Worm (Caenorhabditis elegans): ENCODE results near the gene npl-4.1.

The npl-4.1 gene

DNA sequence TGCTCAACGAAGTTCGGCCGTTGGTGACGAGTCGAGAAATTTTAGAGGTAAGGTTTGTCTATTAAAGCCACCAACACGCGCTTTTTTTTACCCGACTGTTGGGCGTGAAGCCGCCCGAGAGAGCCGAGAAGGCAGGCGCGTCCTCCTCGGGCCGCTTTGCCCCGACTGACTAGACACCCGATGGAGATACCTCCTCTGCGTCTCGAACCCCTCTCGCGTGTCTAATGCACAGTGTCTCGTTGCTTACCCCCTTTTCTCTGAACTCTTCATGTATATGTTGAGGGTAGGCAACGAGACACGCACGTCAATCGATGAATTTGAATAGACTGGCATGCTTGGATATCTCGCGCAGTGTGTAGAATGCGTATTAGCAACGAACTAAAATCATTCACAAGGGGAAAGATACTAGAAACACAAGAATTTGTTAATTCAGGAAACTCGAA lies 30.6 kb downstream of the npl-4.1 start:
- peak; percentile 89 for TF ChIP-seq lin-29 (GFP tag; IDR thresholded peaks at IDR 0.05)
- TF ChIP-seq nhr-25 (tag; optimal IDR thresholded peaks at IDR 0.05; ENCODE audit: borderline replicate concordance, insufficient read depth) = peak; percentile 2
- TF ChIP-seq dmd-8 (GFP tag; IDR thresholded peaks at IDR 0.05) = peak; percentile 98
- peak; percentile 98 for TF ChIP-seq zfp-3 (GFP tag; conservative IDR thresholded peaks at IDR 0.05)
- TF ChIP-seq nhr-237 (tag; optimal IDR thresholded peaks at IDR 0.05) = peak; percentile 42
- peak; percentile 9 for TF ChIP-seq ztf-7 (tag; optimal IDR thresholded peaks at IDR 0.05)
- TF ChIP-seq hmg-1.1 (GFP tag; IDR thresholded peaks at IDR 0.05) = peak; percentile 97
- TF ChIP-seq snpc-1.2 (GFP tag; IDR thresholded peaks at IDR 0.05) = peak; percentile 94
- TF ChIP-seq aly-2 (tag; optimal IDR thresholded peaks at IDR 0.05) = no peak
- TF ChIP-seq fkh-10 (GFP tag; optimal IDR thresholded peaks at IDR 0.05) = peak; percentile 85
- no peak for TF ChIP-seq fos-1 (tag; optimal IDR thresholded peaks at IDR 0.05)
- TF ChIP-seq ceh-82 (tag; optimal IDR thresholded peaks at IDR 0.05) = no peak
- TF ChIP-seq Y105C5A.15 (GFP tag; IDR thresholded peaks at IDR 0.05) = peak; percentile 99
- peak; percentile 90 for TF ChIP-seq mep-1 (tag; optimal IDR thresholded peaks at IDR 0.05)
- no peak for TF ChIP-seq attf-4 (tag; optimal IDR thresholded peaks at IDR 0.05)
- TF ChIP-seq lin-38 (GFP tag; IDR thresholded peaks at IDR 0.05) = peak; percentile 89
- TF ChIP-seq duxl-1 (tag; optimal IDR thresholded peaks at IDR 0.05; ENCODE audit: poor library complexity) = peak; percentile 69
- peak; percentile 80 for TF ChIP-seq dve-1 (tag; optimal IDR thresholded peaks at IDR 0.05; ENCODE audit: insufficient read depth)
- peak; percentile 94 for TF ChIP-seq F44E2.7 (GFP tag; IDR thresholded peaks at IDR 0.05)
- no peak for TF ChIP-seq cey-2 (tag; optimal IDR thresholded peaks at IDR 0.05; ENCODE audit: borderline replicate concordance, insufficient read depth)
- peak; percentile 89 for TF ChIP-seq hlh-30 (tag; optimal IDR thresholded peaks at IDR 0.05; ENCODE audit: insufficient read depth)
- TF ChIP-seq ceh-62 (tag; optimal IDR thresholded peaks at IDR 0.05) = no peak
- TF ChIP-seq mdl-1 (tag; optimal IDR thresholded peaks at IDR 0.05) = peak; percentile 85 to 87
- TF ChIP-seq pha-4 (GFP tag; IDR thresholded peaks at IDR 0.05) = peak; percentile 98
- no peak for TF ChIP-seq pha-4 (tag; optimal IDR thresholded peaks at IDR 0.05)
- TF ChIP-seq daf-19 (GFP tag; conservative IDR thresholded peaks at IDR 0.05) = 0 out of 2 replicates have a peak, but pooled peaks have one; percentile 51
- peak; percentile 94 for TF ChIP-seq spr-3 (GFP tag; optimal IDR thresholded peaks at IDR 0.05)
- TF ChIP-seq unc-39 (tag; optimal IDR thresholded peaks at IDR 0.05) = no peak
- TF ChIP-seq lin-39 (tag; optimal IDR thresholded peaks at IDR 0.05) = no peak
- TF ChIP-seq mxl-2 (GFP tag; conservative IDR thresholded peaks at IDR 0.05) = peak; percentile 51; the same call in 1 of the 2 replicates
- TF ChIP-seq ceh-20 (GFP tag; IDR thresholded peaks at IDR 0.05) = peak; percentile 96
- peak; percentile 100 for TF ChIP-seq ama-1 (optimal IDR thresholded peaks at IDR 0.05)
- TF ChIP-seq ZK546.5 (tag; optimal IDR thresholded peaks at IDR 0.05) = no peak
- TF ChIP-seq ztf-11 (tag; optimal IDR thresholded peaks at IDR 0.05) = peak; percentile 29
- TF ChIP-seq hif-1 (tag; optimal IDR thresholded peaks at IDR 0.05) = peak; percentile 31 to 94
- TF ChIP-seq F10B5.3 (tag; optimal IDR thresholded peaks at IDR 0.05) = peak; percentile 17
- TF ChIP-seq lin-1 (GFP tag; IDR thresholded peaks at IDR 0.05) = peak; percentile 98
- TF ChIP-seq gei-8 (GFP tag; optimal IDR thresholded peaks at IDR 0.05) = peak; percentile 97
- peak; percentile 78 for TF ChIP-seq egl-27 (tag; optimal IDR thresholded peaks at IDR 0.05)
- peak; percentile 80 for TF ChIP-seq dmd-9 (GFP tag; IDR thresholded peaks at IDR 0.05)
- TF ChIP-seq mxl-3 (GFP tag; optimal IDR thresholded peaks at IDR 0.05) = peak; percentile 88
- TF ChIP-seq ceh-28 (tag; optimal IDR thresholded peaks at IDR 0.05) = peak; percentile 76
- peak; percentile 81 for TF ChIP-seq nhr-11 (tag; optimal IDR thresholded peaks at IDR 0.05)
- TF ChIP-seq nhr-6 (tag; optimal IDR thresholded peaks at IDR 0.05) = peak; percentile 40
- TF ChIP-seq snpc-4 (tag; optimal IDR thresholded peaks at IDR 0.05) = no peak
- peak; percentile 57 for TF ChIP-seq zfp-2 (tag; optimal IDR thresholded peaks at IDR 0.05)
- peak; percentile 34; the same call in 1 of the 2 replicates for TF ChIP-seq ceh-44 (GFP tag; IDR thresholded peaks at IDR 0.05)
- peak; percentile 55 for TF ChIP-seq nhr-28 (tag; optimal IDR thresholded peaks at IDR 0.05)
- peak; percentile 94 for TF ChIP-seq D1046.2 (GFP tag; IDR thresholded peaks at IDR 0.05)
- peak; percentile 99 for TF ChIP-seq set-16 (GFP tag; IDR thresholded peaks at IDR 0.05)
- TF ChIP-seq zip-11 (GFP tag; IDR thresholded peaks at IDR 0.05) = peak; percentile 67; the same call in 1 of the 2 replicates

Measured in whole organism, L4 larva.